Fruit fly (Drosophila melanogaster) whole organism, embryonic: ENCODE data around the gene CG4101.

Source experiments
- Bdp1 ChIP-seq: fragments of 200-800 bp; sonication (Bioruptor generic); optimal IDR thresholded peaks from 3 replicates; lab custom pipeline; 2016; ENCODE audit warnings: missing biosample characterization, missing genetic modification characterization
- CG11093 ChIP-seq: fragments of 200-800 bp; sonication (Bioruptor generic); IDR thresholded peaks from 3 replicates; pipeline ENCODE4 v1.3.6; 2022; ENCODE audit warnings: missing biosample characterization, missing genetic modification characterization
- CG12219 ChIP-seq: fragments of 200-800 bp; sonication (Bioruptor generic); optimal IDR thresholded peaks from 3 replicates; lab custom pipeline; 2018; ENCODE audit warnings: missing biosample characterization, mild to moderate bottlenecking, missing genetic modification characterization
- CG12391 ChIP-seq: fragments of 200-800 bp; sonication (Bioruptor generic); optimal IDR thresholded peaks from 3 replicates; lab custom pipeline; 2018; ENCODE audit warnings: missing biosample characterization, mild to moderate bottlenecking, missing genetic modification characterization, moderate library complexity
- CG13296 ChIP-seq: fragments of 200-800 bp; sonication (Bioruptor generic); optimal IDR thresholded peaks from 3 replicates; lab custom pipeline; 2018; ENCODE audit warnings: missing biosample characterization, mild to moderate bottlenecking, missing genetic modification characterization
- CG13894 ChIP-seq: fragments of 200-800 bp; sonication (Bioruptor generic); optimal IDR thresholded peaks from 3 replicates; lab custom pipeline; 2018; ENCODE audit warnings: missing biosample characterization, mild to moderate bottlenecking, missing genetic modification characterization, moderate library complexity
- CG14441 ChIP-seq: fragments of 200-800 bp; sonication (Bioruptor generic); IDR thresholded peaks from 2 replicates; pipeline ENCODE4 v1.3.6; 2022; ENCODE audit warnings: missing biosample characterization, missing genetic modification characterization
- CG15514 ChIP-seq: fragments of 200-800 bp; sonication (Bioruptor generic); optimal IDR thresholded peaks from 3 replicates; lab custom pipeline; 2017; ENCODE audit warnings: missing biosample characterization, missing genetic modification characterization, mild to moderate bottlenecking, moderate library complexity, missing genetic modification reagents
- CG1602 ChIP-seq: fragments of 200-800 bp; sonication (Bioruptor generic); optimal IDR thresholded peaks from 3 replicates; lab custom pipeline; 2016; ENCODE audit warnings: missing biosample characterization, missing genetic modification characterization
- CG1647 ChIP-seq: fragments of 200-800 bp; sonication (Bioruptor generic); optimal IDR thresholded peaks from 3 replicates; lab custom pipeline; 2016; ENCODE audit warnings: missing biosample characterization, missing genetic modification characterization
- CG16813 ChIP-seq: fragments of 200-800 bp; sonication (Bioruptor generic); IDR thresholded peaks from 3 replicates; pipeline ENCODE4 v1.3.6; 2022; ENCODE audit warnings: missing biosample characterization, missing genetic modification characterization; ENCODE audit not compliant: partially characterized antibody
- CG17361 ChIP-seq: fragments of 200-800 bp; sonication (Bioruptor generic); IDR thresholded peaks from 3 replicates; pipeline ENCODE4 v1.3.6; 2022; ENCODE audit warnings: missing biosample characterization, missing genetic modification characterization
- CG1792 ChIP-seq: fragments of 200-800 bp; sonication (Bioruptor generic); optimal IDR thresholded peaks from 2 replicates; lab custom pipeline; 2016; ENCODE audit warnings: missing biosample characterization, missing genetic modification characterization
- CG18764 ChIP-seq: fragments of 200-800 bp; sonication (Bioruptor generic); optimal IDR thresholded peaks from 3 replicates; lab custom pipeline; 2016; ENCODE audit warnings: missing biosample characterization, missing genetic modification characterization
- CG2889 ChIP-seq: fragments of 200-800 bp; sonication (Bioruptor generic); IDR thresholded peaks from 3 replicates; pipeline ENCODE4 v1.3.6; 2022; ENCODE audit warnings: missing biosample characterization, missing genetic modification characterization
- CG3065 ChIP-seq: fragments of 200-800 bp; sonication (Bioruptor generic); optimal IDR thresholded peaks from 2 replicates; lab custom pipeline; 2016; ENCODE audit warnings: missing biosample characterization, missing genetic modification characterization
- CG4328 ChIP-seq: fragments of 200-800 bp; sonication (Bioruptor generic); optimal IDR thresholded peaks from 3 replicates; lab custom pipeline; 2017; ENCODE audit warnings: missing biosample characterization, missing genetic modification reagents, missing genetic modification characterization
- CG4424 ChIP-seq: fragments of 200-800 bp; sonication (Bioruptor generic); optimal IDR thresholded peaks from 3 replicates; lab custom pipeline; 2016; ENCODE audit warnings: missing biosample characterization, missing genetic modification characterization
- CG7357 ChIP-seq: fragments of 200-800 bp; sonication (Bioruptor generic); IDR thresholded peaks from 3 replicates; pipeline ENCODE4 v1.3.6; 2022; ENCODE audit warnings: missing biosample characterization, missing genetic modification characterization
- CG8359 ChIP-seq: fragments of 200-800 bp; sonication (Bioruptor generic); optimal IDR thresholded peaks from 2 replicates; lab custom pipeline; 2017; ENCODE audit warnings: missing biosample characterization, mild to moderate bottlenecking, missing genetic modification characterization, borderline replicate concordance
- CG9437 ChIP-seq: fragments of 200-800 bp; sonication (Bioruptor generic); optimal IDR thresholded peaks from 2 replicates; lab custom pipeline; 2018; ENCODE audit warnings: missing biosample characterization, mild to moderate bottlenecking, missing genetic modification characterization
- CoRest ChIP-seq: fragments of 200-800 bp; sonication (Bioruptor generic); optimal IDR thresholded peaks from 3 replicates; lab custom pipeline; 2018; ENCODE audit warnings: missing biosample characterization, mild to moderate bottlenecking, missing genetic modification characterization, moderate library complexity
- CrebB ChIP-seq: fragments of 200-800 bp; sonication (Bioruptor generic); optimal IDR thresholded peaks from 3 replicates; lab custom pipeline; 2018; ENCODE audit warnings: missing biosample characterization, mild to moderate bottlenecking, missing genetic modification characterization
- HmgD ChIP-seq: fragments of 200-800 bp; sonication (Bioruptor generic); optimal IDR thresholded peaks from 3 replicates; lab custom pipeline; 2016; ENCODE audit warnings: missing biosample characterization, missing genetic modification characterization
- Hr39 ChIP-seq: fragments of >200 bp; optimal IDR thresholded peaks from 2 replicates; lab custom pipeline; 2017
- MBD-R2 ChIP-seq: fragments of 200-800 bp; sonication (Bioruptor generic); IDR thresholded peaks from 2 replicates; pipeline ENCODE4 v1.3.6; 2022; ENCODE audit warnings: missing biosample characterization, missing genetic modification characterization
- Max ChIP-seq: fragments of 200-800 bp; sonication (Bioruptor generic); optimal IDR thresholded peaks from 2 replicates; lab custom pipeline; 2016; ENCODE audit warnings: missing biosample characterization, mild to moderate bottlenecking, missing genetic modification characterization
- NFAT ChIP-seq: fragments of 200-800 bp; sonication (Bioruptor generic); IDR thresholded peaks from 2 replicates; pipeline ENCODE4 v1.3.6; 2022; ENCODE audit warnings: missing biosample characterization, missing genetic modification characterization
- Six4 ChIP-seq: fragments of 200-800 bp; sonication (Bioruptor generic); optimal IDR thresholded peaks from 2 replicates; lab custom pipeline; 2016; ENCODE audit warnings: missing biosample characterization, missing genetic modification characterization
- Sry-β ChIP-seq: fragments of 200-800 bp; sonication (Bioruptor generic); optimal IDR thresholded peaks from 2 replicates; lab custom pipeline; 2018; ENCODE audit warnings: missing biosample characterization, mild to moderate bottlenecking, missing genetic modification characterization, moderate library complexity
- TFAM ChIP-seq: fragments of 200-800 bp; sonication (Bioruptor generic); optimal IDR thresholded peaks from 2 replicates; lab custom pipeline; 2017; ENCODE audit warnings: missing biosample characterization, missing genetic modification characterization, inconsistent platforms
- Tbp ChIP-seq: fragments of >200 bp; optimal IDR thresholded peaks from 2 replicates; lab custom pipeline; 2018; ENCODE audit warnings: missing biosample characterization, missing genetic modification characterization
- Usf ChIP-seq: fragments of 200-800 bp; sonication (Bioruptor generic); optimal IDR thresholded peaks from 2 replicates; lab custom pipeline; 2017; ENCODE audit warnings: missing genotype, missing biosample characterization, missing genetic modification characterization
- Vsx1 ChIP-seq: fragments of 200-800 bp; sonication (Bioruptor generic); optimal IDR thresholded peaks from 2 replicates; lab custom pipeline; 2017; ENCODE audit warnings: missing biosample characterization, mild to moderate bottlenecking, missing genetic modification characterization, missing genetic modification reagents
- az2 ChIP-seq: fragments of 200-800 bp; sonication (Bioruptor generic); optimal IDR thresholded peaks from 3 replicates; lab custom pipeline; 2016; ENCODE audit warnings: missing biosample characterization, missing genetic modification characterization
- chn ChIP-seq: fragments of 200-800 bp; sonication (Bioruptor generic); optimal IDR thresholded peaks from 2 replicates; lab custom pipeline; 2016; ENCODE audit warnings: missing biosample characterization, missing genetic modification characterization
- dmrt11E ChIP-seq: fragments of 200-800 bp; sonication (Bioruptor generic); optimal IDR thresholded peaks from 3 replicates; lab custom pipeline; 2018; ENCODE audit warnings: missing biosample characterization, mild to moderate bottlenecking, missing genetic modification characterization, moderate library complexity
- gcm2 ChIP-seq: fragments of 200-800 bp; sonication (Bioruptor generic); optimal IDR thresholded peaks from 2 replicates; lab custom pipeline; 2016; ENCODE audit warnings: missing biosample characterization, missing genetic modification characterization
- gem ChIP-seq: fragments of 200-800 bp; sonication (Bioruptor generic); optimal IDR thresholded peaks from 2 replicates; lab custom pipeline; 2019; ENCODE audit warnings: missing biosample characterization, mild to moderate bottlenecking, missing genetic modification characterization, moderate library complexity
- gfzf ChIP-seq: fragments of 200-800 bp; sonication (Bioruptor generic); optimal IDR thresholded peaks from 2 replicates; lab custom pipeline; 2016; ENCODE audit warnings: missing biosample characterization, mild to moderate bottlenecking, missing genetic modification characterization, moderate library complexity
- lbe ChIP-seq: fragments of 200-800 bp; sonication (Bioruptor generic); optimal IDR thresholded peaks from 2 replicates; lab custom pipeline; 2016; ENCODE audit warnings: missing biosample characterization, mild to moderate bottlenecking, missing genetic modification characterization
- pfk ChIP-seq: fragments of 200-800 bp; sonication (Bioruptor generic); optimal IDR thresholded peaks from 2 replicates; lab custom pipeline; 2018; ENCODE audit warnings: missing biosample characterization, mild to moderate bottlenecking, missing genetic modification characterization, moderate library complexity
- prd ChIP-seq, 3 experiments: fragments of >200 bp in 2 of 3; fragments of 200-800 bp in 1 of 3; sonication (Bioruptor generic) in 1 of 3; optimal IDR thresholded peaks in 2 of 3; IDR thresholded peaks in 1 of 3; 2 replicates in 2 of 3; 3 replicates in 1 of 3; pipeline versions ENCODE4 v1.3.6 to Lab custom; 2017 to 2022; ENCODE audit warnings: missing biosample characterization in 1 of 3, missing genetic modification characterization in 1 of 3
- psq ChIP-seq: fragments of 200-800 bp; sonication (Bioruptor generic); optimal IDR thresholded peaks from 2 replicates; lab custom pipeline; 2017; ENCODE audit warnings: missing biosample characterization, missing genetic modification characterization
- salm ChIP-seq: fragments of 200-800 bp; sonication (Bioruptor generic); optimal IDR thresholded peaks from 2 replicates; lab custom pipeline; 2018; ENCODE audit warnings: missing biosample characterization, mild to moderate bottlenecking, missing genetic modification characterization
- sob ChIP-seq: fragments of 200-800 bp; sonication (Bioruptor generic); IDR thresholded peaks from 2 replicates; pipeline ENCODE4 v1.3.6; 2022; ENCODE audit warnings: missing biosample characterization, missing genetic modification characterization
- stc ChIP-seq: fragments of 200-800 bp; sonication (Bioruptor generic); IDR thresholded peaks from 2 replicates; pipeline ENCODE4 v1.3.6; 2022; ENCODE audit warnings: missing biosample characterization, missing genetic modification characterization
- sug ChIP-seq: fragments of 200-800 bp; optimal IDR thresholded peaks from 2 replicates; lab custom pipeline; 2019; ENCODE audit warnings: missing biosample characterization, mild to moderate bottlenecking, missing genetic modification characterization, moderate library complexity
- trh ChIP-seq: fragments of 200-800 bp; sonication (Bioruptor generic); optimal IDR thresholded peaks from 2 replicates; lab custom pipeline; 2016; ENCODE audit warnings: missing biosample characterization, missing genetic modification characterization
- z ChIP-seq: fragments of 200-800 bp; sonication (Bioruptor generic); IDR thresholded peaks from 3 replicates; pipeline ENCODE4 v1.3.6; 2022; ENCODE audit warnings: missing biosample characterization, missing genetic modification characterization
- zen ChIP-seq: fragments of 200-800 bp; sonication (Bioruptor generic); optimal IDR thresholded peaks from 3 replicates; lab custom pipeline; 2018; ENCODE audit warnings: missing biosample characterization, mild to moderate bottlenecking, missing genetic modification characterization, moderate library complexity

The CG4101 gene

dm6 chr3L:16609120-16609519, 3.2 kb upstream of the CG4101 start, which contains the start of gene CG4098 (continued):
- TF ChIP-seq CG9437 (GFP tag; lab: Kevin White, UChicago): no peak
- no peak for TF ChIP-seq CG4328 (GFP tag; lab: Kevin White, UChicago)
- no peak for TF ChIP-seq CG4424 (GFP tag; lab: Kevin White, UChicago)
- TF ChIP-seq CG8359: no peak
- TF ChIP-seq z (GFP tag; lab: Robert Waterston, UW): no peak
- TF ChIP-seq stc (GFP tag; lab: Robert Waterston, UW): peak; percentile 38; the same call in 1 of the 2 replicates
- peak; percentile 78 for TF ChIP-seq HmgD (GFP tag; lab: Kevin White, UChicago)
- TF ChIP-seq CG11093 (GFP tag; lab: Robert Waterston, UW): no peak
- peak; percentile 16 for TF ChIP-seq CG1602 (GFP tag; lab: Kevin White, UChicago)
- no peak for TF ChIP-seq Sry-β (GFP tag; lab: Kevin White, UChicago)
- peak; percentile 21 for TF ChIP-seq lbe (GFP tag; lab: Kevin White, UChicago)
- peak; percentile 57; the same call in 1 of the 3 replicates for TF ChIP-seq CG2889
- TF ChIP-seq chn (GFP tag; lab: Kevin White, UChicago): peak; percentile 46
- TF ChIP-seq pfk (GFP tag; lab: Kevin White, UChicago): no peak
- peak; percentile 48 for TF ChIP-seq gem (tag; lab: Kevin White, UChicago)
- peak; percentile 38 for TF ChIP-seq CG12219
- TF ChIP-seq gfzf: peak; percentile 77
- no peak for TF ChIP-seq TFAM
- peak; percentile 44 for TF ChIP-seq CG1647
- peak; percentile 2 for TF ChIP-seq CrebB
- TF ChIP-seq sob: peak; percentile 82
- peak; percentile 42 for TF ChIP-seq CG1792 (GFP tag; lab: Kevin White, UChicago)
- no peak for TF ChIP-seq CG18764 (GFP tag; lab: Kevin White, UChicago)
- TF ChIP-seq MBD-R2 (GFP tag; lab: Robert Waterston, UW): peak; percentile 95
- peak; percentile 49 for TF ChIP-seq CG13894 (tag; lab: Kevin White, UChicago)
- TF ChIP-seq CoRest (tag; lab: Kevin White, UChicago): peak; percentile 38
- peak; percentile 53 for TF ChIP-seq CG12391 (tag; lab: Kevin White, UChicago)
- peak; percentile 46 for TF ChIP-seq Bdp1
- peak; percentile 29 for TF ChIP-seq gcm2 (GFP tag; lab: Kevin White, UChicago)
- TF ChIP-seq salm (tag; lab: Kevin White, UChicago): no peak
- no peak for TF ChIP-seq Tbp (GFP tag; lab: Kevin White, UChicago)
- no peak for TF ChIP-seq Vsx1 (GFP tag; lab: Kevin White, UChicago)
- TF ChIP-seq zen (tag; lab: Kevin White, UChicago): no peak
- TF ChIP-seq psq (GFP tag; lab: Kevin White, UChicago): no peak
- no peak; the same call in 2 of the 3 replicates for TF ChIP-seq CG16813 (GFP tag; lab: Robert Waterston, UW)
- TF ChIP-seq Max (GFP tag; lab: Kevin White, UChicago): no peak
- TF ChIP-seq CG17361 (GFP tag; lab: Robert Waterston, UW): no peak
- TF ChIP-seq az2: peak; percentile 61
- no peak for TF ChIP-seq dmrt11E (tag; lab: Kevin White, UChicago)
- TF ChIP-seq CG3065 (GFP tag; lab: Kevin White, UChicago): no peak
- peak; percentile 69 for TF ChIP-seq CG14441 (GFP tag; lab: Robert Waterston, UW)
- TF ChIP-seq Six4 (GFP tag; lab: Kevin White, UChicago): no peak
- TF ChIP-seq NFAT (GFP tag; lab: Robert Waterston, UW): peak; percentile 78
- no peak for TF ChIP-seq Usf
- no peak for TF ChIP-seq Hr39 (lab: Kevin White, UChicago)
- peak; percentile 40 for TF ChIP-seq sug (tag; lab: Kevin White, UChicago)
- TF ChIP-seq trh (GFP tag; lab: Kevin White, UChicago): no peak
- TF ChIP-seq CG7357 (GFP tag; lab: Robert Waterston, UW): peak; percentile 37; the same call in 1 of the 3 replicates
- peak; percentile 28 for TF ChIP-seq CG13296 (GFP tag; lab: Kevin White, UChicago)
- TF ChIP-seq prd (optimal IDR thresholded peaks at IDR 0.05; lab: Kevin White, UChicago): no peak
- TF ChIP-seq prd (GFP tag; IDR thresholded peaks at IDR 0.05; lab: Robert Waterston, UW): peak; percentile 77
- TF ChIP-seq CG15514 (GFP tag; lab: Kevin White, UChicago): peak; percentile 67
